Fruit fly (Drosophila melanogaster): ENCODE data around the gene RpS19b.

The RpS19b gene

dm6 chr3R:23933430-23933683, at the start of gene RpS19b:
Gene RpS19b, minus strand, starts transcription at chr3R:23933530.
- TF ChIP-seq pan (optimal IDR thresholded peaks at IDR 0.05) = no peak
- TF ChIP-seq Dll (optimal IDR thresholded peaks at IDR 0.05) = no peak
- TF ChIP-seq psq (optimal IDR thresholded peaks at IDR 0.05) = no peak
- TF ChIP-seq EcR (GFP tag; optimal IDR thresholded peaks at IDR 0.05) = no peak
- no peak for TF ChIP-seq usp (GFP tag; optimal IDR thresholded peaks at IDR 0.05)
- TF ChIP-seq CG8478 (optimal IDR thresholded peaks at IDR 0.05) = no peak

- TF ChIP-seq CG8478 (optimal IDR thresholded peaks at IDR 0.05) = no peak
- TF ChIP-seq psq (optimal IDR thresholded peaks at IDR 0.05) = no peak
- no peak for TF ChIP-seq EcR (GFP tag; optimal IDR thresholded peaks at IDR 0.05)
- no peak for TF ChIP-seq usp (GFP tag; optimal IDR thresholded peaks at IDR 0.05)
- no peak for TF ChIP-seq Dll (optimal IDR thresholded peaks at IDR 0.05)
- TF ChIP-seq pan (optimal IDR thresholded peaks at IDR 0.05) = no peak
Measured at dm6 chr3R:23981645-23982044, 48.3 kb upstream of the RpS19b start.

- no peak for TF ChIP-seq Dll (optimal IDR thresholded peaks at IDR 0.05)
- TF ChIP-seq pan (optimal IDR thresholded peaks at IDR 0.05) = no peak
- TF ChIP-seq EcR (GFP tag; optimal IDR thresholded peaks at IDR 0.05) = no peak
- no peak for TF ChIP-seq usp (GFP tag; optimal IDR thresholded peaks at IDR 0.05)
- no peak for TF ChIP-seq psq (optimal IDR thresholded peaks at IDR 0.05)
- TF ChIP-seq CG8478 (optimal IDR thresholded peaks at IDR 0.05) = no peak
Measured at dm6 chr3R:23971764-23972163, 38.4 kb upstream of the RpS19b start.

dm6 chr3R:23971208-23971607, 37.9 kb upstream of the RpS19b start:
- TF ChIP-seq CG8478 (optimal IDR thresholded peaks at IDR 0.05) (no peak), pan (optimal IDR thresholded peaks at IDR 0.05) (no peak), EcR (GFP tag; optimal IDR thresholded peaks at IDR 0.05) (no peak), usp (GFP tag; optimal IDR thresholded peaks at IDR 0.05) (no peak), psq (optimal IDR thresholded peaks at IDR 0.05) (no peak), Dll (optimal IDR thresholded peaks at IDR 0.05) (no peak)

- TF ChIP-seq usp (GFP tag; optimal IDR thresholded peaks at IDR 0.05) (no peak), Dll (optimal IDR thresholded peaks at IDR 0.05) (no peak), pan (optimal IDR thresholded peaks at IDR 0.05) (no peak), psq (optimal IDR thresholded peaks at IDR 0.05) (no peak), EcR (GFP tag; optimal IDR thresholded peaks at IDR 0.05) (no peak), CG8478 (optimal IDR thresholded peaks at IDR 0.05) (no peak)
Measured at dm6 chr3R:23969449-23969848, 36.1 kb upstream of the RpS19b start.

- TF ChIP-seq CG8478 (optimal IDR thresholded peaks at IDR 0.05) = no peak
- no peak for TF ChIP-seq pan (optimal IDR thresholded peaks at IDR 0.05)
- no peak for TF ChIP-seq usp (GFP tag; optimal IDR thresholded peaks at IDR 0.05)
- TF ChIP-seq EcR (GFP tag; optimal IDR thresholded peaks at IDR 0.05) = no peak
- TF ChIP-seq Dll (optimal IDR thresholded peaks at IDR 0.05) = no peak
- no peak for TF ChIP-seq psq (optimal IDR thresholded peaks at IDR 0.05)
Measured at dm6 chr3R:23964913-23965718, 31.8 kb upstream of the RpS19b start.

dm6 chr3R:23962781-23963222, 29.5 kb upstream of the RpS19b start, which contains the start of gene CG31140:
Gene CG31140, plus strand, starts transcription at chr3R:23963180.
- peak; percentile 59 for TF ChIP-seq CG8478 (optimal IDR thresholded peaks at IDR 0.05)
- no peak for TF ChIP-seq EcR (GFP tag; optimal IDR thresholded peaks at IDR 0.05)
- no peak for TF ChIP-seq pan (optimal IDR thresholded peaks at IDR 0.05)
- TF ChIP-seq psq (optimal IDR thresholded peaks at IDR 0.05) = no peak
- no peak for TF ChIP-seq usp (GFP tag; optimal IDR thresholded peaks at IDR 0.05)
- TF ChIP-seq Dll (optimal IDR thresholded peaks at IDR 0.05) = no peak

dm6 chr3R:23960865-23961264, 27.5 kb upstream of the RpS19b start:
- TF ChIP-seq CG8478 (optimal IDR thresholded peaks at IDR 0.05) (no peak), usp (GFP tag; optimal IDR thresholded peaks at IDR 0.05) (no peak), psq (optimal IDR thresholded peaks at IDR 0.05) (no peak), pan (optimal IDR thresholded peaks at IDR 0.05) (no peak), Dll (optimal IDR thresholded peaks at IDR 0.05) (no peak), EcR (GFP tag; optimal IDR thresholded peaks at IDR 0.05) (no peak)

- TF ChIP-seq pan (optimal IDR thresholded peaks at IDR 0.05) (no peak), Dll (optimal IDR thresholded peaks at IDR 0.05) (no peak), CG8478 (optimal IDR thresholded peaks at IDR 0.05) (no peak), EcR (GFP tag; optimal IDR thresholded peaks at IDR 0.05) (no peak), psq (optimal IDR thresholded peaks at IDR 0.05) (no peak), usp (GFP tag; optimal IDR thresholded peaks at IDR 0.05) (no peak)
Measured at dm6 chr3R:23958091-23958838, 24.9 kb upstream of the RpS19b start, which contains the start of the genes GluProRS and AP-1sigma. Gene GluProRS, minus strand, starts transcription at chr3R:23958391. Gene AP-1sigma, plus strand, starts transcription at chr3R:23958651.

- no peak for TF ChIP-seq CG8478 (optimal IDR thresholded peaks at IDR 0.05)
- no peak for TF ChIP-seq Dll (optimal IDR thresholded peaks at IDR 0.05)
- TF ChIP-seq psq (optimal IDR thresholded peaks at IDR 0.05) = no peak
- no peak for TF ChIP-seq EcR (GFP tag; optimal IDR thresholded peaks at IDR 0.05)
- no peak for TF ChIP-seq usp (GFP tag; optimal IDR thresholded peaks at IDR 0.05)
- TF ChIP-seq pan (optimal IDR thresholded peaks at IDR 0.05) = no peak
Measured at dm6 chr3R:23955380-23955779, 22.1 kb upstream of the RpS19b start.

dm6 chr3R:23948466-23949413, 15.4 kb upstream of the RpS19b start:
- TF ChIP-seq usp (GFP tag; optimal IDR thresholded peaks at IDR 0.05) (no peak), pan (optimal IDR thresholded peaks at IDR 0.05) (no peak), psq (optimal IDR thresholded peaks at IDR 0.05) (no peak), CG8478 (optimal IDR thresholded peaks at IDR 0.05) (no peak), Dll (optimal IDR thresholded peaks at IDR 0.05) (peak; percentile 56), EcR (GFP tag; optimal IDR thresholded peaks at IDR 0.05) (no peak)

Data from whole organism.